Fruit fly (Drosophila melanogaster): Measurements from ENCODE around the gene Son.

DNA sequence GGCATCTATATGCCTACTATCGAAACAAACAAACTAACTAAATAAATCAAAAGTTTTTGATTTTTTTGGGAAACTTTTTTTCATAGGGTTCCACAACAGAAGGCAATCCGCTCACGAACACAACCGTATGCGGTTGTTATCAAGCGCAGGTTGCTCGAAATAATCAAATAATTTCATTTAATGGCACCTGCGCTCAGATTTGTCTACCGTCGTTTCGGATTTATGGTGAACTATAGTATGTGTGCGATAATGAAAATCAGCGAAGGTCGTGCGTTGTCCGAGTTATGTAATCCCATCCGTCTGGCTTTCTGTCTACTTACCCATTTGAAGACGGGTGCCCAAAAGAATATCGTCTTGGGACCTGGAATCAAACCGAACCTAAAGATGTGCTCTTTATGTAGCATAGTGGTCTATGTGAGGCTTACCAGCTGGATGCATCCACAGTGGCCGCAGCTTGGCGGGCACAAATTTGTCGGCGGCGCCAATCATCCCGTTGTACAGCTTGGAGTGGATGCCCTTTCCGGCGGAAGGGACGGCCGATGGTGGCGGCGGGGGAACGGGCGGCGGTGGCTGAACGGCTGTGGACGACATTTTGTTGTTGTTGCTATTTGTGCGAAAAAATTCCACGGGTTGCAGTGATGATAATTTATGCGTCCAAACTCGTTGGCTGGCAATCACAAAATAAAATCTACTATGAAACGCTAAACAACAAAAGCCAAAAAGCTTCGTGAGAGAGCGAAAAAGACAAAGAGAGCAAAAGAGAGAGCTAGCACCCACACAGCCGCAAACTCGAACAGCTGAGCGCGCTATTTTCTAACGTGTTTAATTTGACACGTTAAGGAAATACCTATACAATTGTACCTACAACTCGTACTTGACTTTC lies 4.7 kb upstream of the Son start:
- TF ChIP-seq CG8478 (optimal IDR thresholded peaks at IDR 0.05) (no peak), CTCF (optimal IDR thresholded peaks at IDR 0.05) (no peak)

All from S2 (cell line).